Fruit fly (Drosophila melanogaster): Measurements from ENCODE around the gene Elovl7.

Elovl7 gene

dm6 chr3R:7990257-7990656 lies 5.4 kb downstream of the Elovl7 start (continued):
- no peak for TF ChIP-seq CG18764 (GFP tag; optimal IDR thresholded peaks at IDR 0.05)
- no peak for TF ChIP-seq ash1 (GFP tag; optimal IDR thresholded peaks at IDR 0.05)
- TF ChIP-seq Doc3 (GFP tag; IDR thresholded peaks at IDR 0.05; ENCODE audit: partially characterized antibody) = no peak
- no peak for TF ChIP-seq Hmr (GFP tag; optimal IDR thresholded peaks at IDR 0.05)
- TF ChIP-seq nerfin-2 (GFP tag; IDR thresholded peaks at IDR 0.05; ENCODE audit: partially characterized antibody) = no peak
- TF ChIP-seq CG17328 (GFP tag; IDR thresholded peaks at IDR 0.05) = no peak
- TF ChIP-seq CG6813 (GFP tag; optimal IDR thresholded peaks at IDR 0.05) = no peak
- no peak for TF ChIP-seq CG6254 (GFP tag; optimal IDR thresholded peaks at IDR 0.05)
- no peak for TF ChIP-seq CG9437 (GFP tag; optimal IDR thresholded peaks at IDR 0.05)
- no peak for TF ChIP-seq hth (optimal IDR thresholded peaks at IDR 0.05)
- no peak for TF ChIP-seq zen (tag; optimal IDR thresholded peaks at IDR 0.05)

dm6 chr3R:7981396-7981795 lies 14.3 kb downstream of the Elovl7 start:
- TF ChIP-seq CG17361 (GFP tag; IDR thresholded peaks at IDR 0.05) = peak; percentile 35; the same call in 1 of the 3 replicates
- TF ChIP-seq sens (GFP tag) = peak; percentile 7
- no peak for TF ChIP-seq pan (optimal IDR thresholded peaks at IDR 0.05)
- no peak for TF ChIP-seq pan (GFP tag; optimal IDR thresholded peaks at IDR 0.05 in 1 of 2, IDR thresholded peaks at IDR 0.05 in 1 of 2)
- TF ChIP-seq CG10979 (tag; optimal IDR thresholded peaks at IDR 0.05) = peak; percentile 10
- TF ChIP-seq Med (GFP tag) = peak; percentile 74
- TF ChIP-seq Lhr (GFP tag; optimal IDR thresholded peaks at IDR 0.05) = peak; percentile 67
- TF ChIP-seq CG4854 (GFP tag; optimal IDR thresholded peaks at IDR 0.05) = no peak
- peak; percentile 32; the same call in 1 of the 3 replicates for TF ChIP-seq knrl (GFP tag; IDR thresholded peaks at IDR 0.05; ENCODE audit: partially characterized antibody)
- no peak for TF ChIP-seq CG15073 (GFP tag; optimal IDR thresholded peaks at IDR 0.05)
- peak; percentile 47 for TF ChIP-seq stwl (tag; optimal IDR thresholded peaks at IDR 0.05)
- no peak for TF ChIP-seq unc-4 (GFP tag; IDR thresholded peaks at IDR 0.05; ENCODE audit: partially characterized antibody)
- no peak for TF ChIP-seq CG12071 (GFP tag; optimal IDR thresholded peaks at IDR 0.05)
- TF ChIP-seq pita (GFP tag; optimal IDR thresholded peaks at IDR 0.05) = peak; percentile 2
- TF ChIP-seq CG7839 (tag; optimal IDR thresholded peaks at IDR 0.05) = peak; percentile 16
- TF ChIP-seq HmgZ (tag; optimal IDR thresholded peaks at IDR 0.05) = peak; percentile 8
- no peak for TF ChIP-seq tap (tag; optimal IDR thresholded peaks at IDR 0.05)
- TF ChIP-seq CG16813 (GFP tag; IDR thresholded peaks at IDR 0.05; ENCODE audit: partially characterized antibody) = 0 out of 3 replicates have a peak, but pooled peaks have one; percentile 35
- no peak for TF ChIP-seq Hmx (GFP tag; optimal IDR thresholded peaks at IDR 0.05)
- no peak for TF ChIP-seq chif (GFP tag; optimal IDR thresholded peaks at IDR 0.05)
- no peak for TF ChIP-seq CG34422 (GFP tag; IDR thresholded peaks at IDR 0.05)
- TF ChIP-seq CG15696 (tag; optimal IDR thresholded peaks at IDR 0.05) = peak; percentile 3
- TF ChIP-seq HLH3B (GFP tag; IDR thresholded peaks at IDR 0.05) = no peak
- TF ChIP-seq CG2712 (tag; optimal IDR thresholded peaks at IDR 0.05) = peak; percentile 25
- TF ChIP-seq CG17829 (tag; optimal IDR thresholded peaks at IDR 0.05) = peak; percentile 31
- no peak for TF ChIP-seq dan (GFP tag; IDR thresholded peaks at IDR 0.05)
- peak; percentile 16 for TF ChIP-seq CG1603 (tag; optimal IDR thresholded peaks at IDR 0.05)
- peak; percentile 15 for TF ChIP-seq trem (tag; optimal IDR thresholded peaks at IDR 0.05)
- no peak for TF ChIP-seq CG9932 (GFP tag; IDR thresholded peaks at IDR 0.05)
- TF ChIP-seq CTCF (GFP tag; optimal IDR thresholded peaks at IDR 0.05) = peak; percentile 96
- TF ChIP-seq bbx (GFP tag; IDR thresholded peaks at IDR 0.05; ENCODE audit: partially characterized antibody) = 0 out of 2 replicates have a peak, but pooled peaks have one; percentile 8
- peak; percentile 12 for TF ChIP-seq grau (tag; optimal IDR thresholded peaks at IDR 0.05)
- TF ChIP-seq CG10267 (tag; optimal IDR thresholded peaks at IDR 0.05) = peak; percentile 3
- peak; percentile 90 for TF ChIP-seq CG2199 (GFP tag; IDR thresholded peaks at IDR 0.05)
- TF ChIP-seq CG7271 (tag; optimal IDR thresholded peaks at IDR 0.05) = no peak
- TF ChIP-seq amos (GFP tag; IDR thresholded peaks at IDR 0.05; ENCODE audit: partially characterized antibody) = peak; percentile 65
- TF ChIP-seq CG18262 (tag; optimal IDR thresholded peaks at IDR 0.05) = peak; percentile 22
- TF ChIP-seq Ptx1 (GFP tag; IDR thresholded peaks at IDR 0.05) = no peak
- peak; percentile 18 for TF ChIP-seq CG15601 (tag; optimal IDR thresholded peaks at IDR 0.05)

Data from whole organism, embryonic.